Worm (Caenorhabditis elegans) whole organism, late embryonic: Measurements from ENCODE around the gene irld-33.

ENCODE experiments used
- F13H6.1 ChIP-seq: sonication (generic microtip); optimal IDR thresholded peaks from 2 replicates; lab custom pipeline; 2016; ENCODE audit warnings: missing genetic modification characterization, missing compliant biosample characterization
- K02D7.2 ChIP-seq: sonication (generic microtip); optimal IDR thresholded peaks from 2 replicates; lab custom pipeline; 2017; ENCODE audit warnings: mild to moderate bottlenecking, missing genetic modification characterization, missing compliant biosample characterization
- ama-1 ChIP-seq: fragments of 150-350 bp; optimal IDR thresholded peaks from 2 replicates; lab custom pipeline; 2014
- ceh-2 ChIP-seq: sonication (generic microtip); optimal IDR thresholded peaks from 2 replicates; lab custom pipeline; 2016; ENCODE audit warnings: missing genotype, missing genetic modification characterization, missing compliant biosample characterization
- che-1 ChIP-seq: sonication (generic microtip); optimal IDR thresholded peaks from 2 replicates; lab custom pipeline; 2016; ENCODE audit warnings: mild to moderate bottlenecking, missing genetic modification characterization, missing compliant biosample characterization
- elt-4 ChIP-seq: sonication (generic microtip); optimal IDR thresholded peaks from 2 replicates; lab custom pipeline; 2016; ENCODE audit warnings: missing genetic modification characterization, missing compliant biosample characterization
- fax-1 ChIP-seq: sonication (generic microtip); optimal IDR thresholded peaks from 2 replicates; lab custom pipeline; 2016; ENCODE audit warnings: missing genotype, missing genetic modification characterization, missing compliant biosample characterization
- fkh-6 ChIP-seq: sonication (generic microtip); optimal IDR thresholded peaks from 2 replicates; lab custom pipeline; 2016; ENCODE audit warnings: missing genetic modification characterization, missing compliant biosample characterization
- pqm-1 ChIP-seq: sonication (generic microtip); optimal IDR thresholded peaks from 2 replicates; lab custom pipeline; 2016; ENCODE audit warnings: missing genetic modification characterization, missing compliant biosample characterization
- sdc-2 ChIP-seq: sonication (generic microtip); optimal IDR thresholded peaks from 2 replicates; lab custom pipeline; 2016; ENCODE audit warnings: missing genotype, missing genetic modification characterization, missing compliant biosample characterization
- unc-42 ChIP-seq: sonication (generic microtip); optimal IDR thresholded peaks from 2 replicates; lab custom pipeline; 2016; ENCODE audit warnings: missing genotype, missing genetic modification characterization, missing compliant biosample characterization

- TF ChIP-seq K02D7.2 (tag; lab: Kevin White, UChicago): no peak
- no peak for TF ChIP-seq F13H6.1 (tag; lab: Kevin White, UChicago)
- TF ChIP-seq fax-1 (tag; lab: Kevin White, UChicago): no peak
- TF ChIP-seq ceh-2: no peak
- TF ChIP-seq unc-42 (tag; lab: Kevin White, UChicago): no peak
- TF ChIP-seq fkh-6: no peak
- no peak for TF ChIP-seq ama-1 (lab: Kevin White, UChicago)
- no peak for TF ChIP-seq sdc-2 (tag; lab: Kevin White, UChicago)
- TF ChIP-seq che-1: no peak
- no peak for TF ChIP-seq pqm-1 (tag; lab: Kevin White, UChicago)
- TF ChIP-seq elt-4 (tag; lab: Kevin White, UChicago): no peak
Observed at ce11 chrII:1759602-1760001, 20.8 kb downstream of the irld-33 start, which contains the start of gene F36H5.18.
